Worm (Caenorhabditis elegans) whole organism, midembryonic: ENCODE results near the gene Y76A2B.4.

ENCODE experiments used
- T22C8.4 ChIP-seq: fragments of 200-800 bp; sonication (Bioruptor generic); IDR thresholded peaks from 2 replicates; pipeline ENCODE4 v1.3.6; 2022; ENCODE audit warnings: missing genetic modification characterization, missing compliant biosample characterization
- cog-1 ChIP-seq: sonication (generic microtip); optimal IDR thresholded peaks from 2 replicates; lab custom pipeline; 2016; ENCODE audit warnings: missing genetic modification characterization, missing compliant biosample characterization
- flt-1 ChIP-seq: fragments of 200-800 bp; sonication (Bioruptor generic); IDR thresholded peaks from 2 replicates; pipeline ENCODE4 v1.3.6; 2022; ENCODE audit warnings: missing genetic modification characterization, missing compliant biosample characterization
- klf-2 ChIP-seq: fragments of 200-800 bp; sonication (Bioruptor generic); conservative IDR thresholded peaks from 2 replicates; pipeline ENCODE4 v1.3.6; 2022; ENCODE audit warnings: missing genetic modification reagents, missing genetic modification characterization, missing compliant biosample characterization
- med-1 ChIP-seq: sonication (generic microtip); optimal IDR thresholded peaks from 2 replicates; lab custom pipeline; 2017; ENCODE audit warnings: missing genetic modification characterization, mild to moderate bottlenecking, missing compliant biosample characterization, antibody characterized with exemption, missing genetic modification reagents; ENCODE audit not compliant: insufficient read depth
- ref-1 ChIP-seq: fragments of 200-800 bp; sonication (Bioruptor generic); conservative IDR thresholded peaks from 2 replicates; pipeline ENCODE4 v1.3.6; 2022; ENCODE audit warnings: missing genetic modification reagents, missing genetic modification characterization, missing compliant biosample characterization
- tab-1 ChIP-seq: fragments of 200-800 bp; sonication (Bioruptor generic); IDR thresholded peaks from 2 replicates; pipeline ENCODE4 v1.3.6; 2022; ENCODE audit warnings: missing genetic modification characterization, missing compliant biosample characterization
- ztf-23 ChIP-seq: fragments of 200-800 bp; sonication (Bioruptor generic); IDR thresholded peaks from 2 replicates; pipeline ENCODE4 v1.3.6; 2022; ENCODE audit warnings: missing genetic modification reagents, missing genetic modification characterization, missing compliant biosample characterization
- ztf-29 ChIP-seq: fragments of 200-800 bp; sonication (Bioruptor generic); IDR thresholded peaks from 2 replicates; pipeline ENCODE4 v1.3.6; 2022; ENCODE audit warnings: missing genetic modification reagents, missing genetic modification characterization, missing compliant biosample characterization

Gene Y76A2B.4

DNA sequence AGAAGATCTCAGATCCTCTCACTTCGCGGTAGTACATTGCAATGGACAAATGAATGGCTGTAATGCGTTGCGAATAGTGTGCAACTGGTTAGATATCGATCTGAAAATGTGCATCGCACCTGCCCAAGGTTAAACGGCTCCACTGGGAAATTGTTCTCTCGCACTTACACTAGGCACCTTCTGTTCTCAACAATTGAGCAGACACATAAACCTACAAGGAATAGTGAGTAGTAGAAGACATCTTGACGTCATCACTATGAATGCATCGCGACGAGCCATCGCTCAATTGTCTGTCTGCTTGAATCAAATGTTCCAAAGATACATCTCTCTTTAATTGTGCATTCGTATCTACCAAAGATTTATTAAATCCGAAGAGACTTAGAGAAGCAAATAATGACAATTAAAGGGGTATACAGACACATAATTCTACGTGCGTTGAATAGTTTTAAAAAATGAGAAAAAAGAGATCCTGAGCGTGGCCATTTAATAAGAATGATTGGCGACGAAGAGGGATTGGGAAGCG, 16.5 kb upstream of the Y76A2B.4 start, which contains the start of gene T05D4.2:
TSS of gene T05D4.2 (minus strand) at position 83 of the 523 bp plus-strand sequence.
- no peak for TF ChIP-seq cog-1 (tag; lab: Kevin White, UChicago)
- TF ChIP-seq flt-1 (GFP tag; lab: Robert Waterston, UW), result no peak
- no peak for TF ChIP-seq klf-2 (GFP tag; lab: Robert Waterston, UW)
- TF ChIP-seq ztf-29 (GFP tag; lab: Robert Waterston, UW), result no peak
- TF ChIP-seq ref-1 (GFP tag; lab: Robert Waterston, UW), result no peak
- no peak for TF ChIP-seq ztf-23 (GFP tag; lab: Robert Waterston, UW)
- TF ChIP-seq T22C8.4, result no peak
- no peak for TF ChIP-seq tab-1 (GFP tag; lab: Robert Waterston, UW)
- no peak for TF ChIP-seq med-1 (GFP tag; lab: Kevin White, UChicago)

DNA sequence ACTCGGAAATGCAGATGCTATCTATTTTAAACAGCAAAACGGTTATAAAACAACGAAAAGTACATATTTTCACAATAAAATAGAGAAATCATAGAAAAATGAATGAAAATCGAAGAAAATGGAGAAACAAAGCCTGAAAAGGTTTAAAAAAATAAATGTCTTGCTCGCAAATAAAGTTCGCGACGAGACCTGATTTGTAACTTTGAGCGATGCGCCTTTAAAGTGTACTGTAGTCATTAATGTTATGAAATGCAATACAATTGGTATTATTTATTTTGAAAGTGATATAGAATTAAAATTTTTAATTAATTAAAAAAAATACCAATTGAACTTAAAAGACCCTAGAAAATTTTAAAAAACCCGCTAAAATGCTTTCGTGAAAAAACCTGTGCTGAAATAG, 14.7 kb upstream of the Y76A2B.4 start:
- no peak for TF ChIP-seq ztf-23 (GFP tag; lab: Robert Waterston, UW)
- no peak for TF ChIP-seq med-1 (GFP tag; lab: Kevin White, UChicago)
- TF ChIP-seq flt-1 (GFP tag; lab: Robert Waterston, UW), result no peak
- TF ChIP-seq T22C8.4, result no peak
- no peak for TF ChIP-seq tab-1 (GFP tag; lab: Robert Waterston, UW)
- TF ChIP-seq ref-1 (GFP tag; lab: Robert Waterston, UW), result no peak
- no peak for TF ChIP-seq ztf-29 (GFP tag; lab: Robert Waterston, UW)
- TF ChIP-seq klf-2 (GFP tag; lab: Robert Waterston, UW), result no peak
- no peak for TF ChIP-seq cog-1 (tag; lab: Kevin White, UChicago)

- TF ChIP-seq klf-2 (GFP tag; lab: Robert Waterston, UW) (no peak), ref-1 (GFP tag; lab: Robert Waterston, UW) (no peak)
Observed at ce11 chrIII:13560715-13561114, 14.1 kb upstream of the Y76A2B.4 start.

- TF ChIP-seq ztf-23 (GFP tag; lab: Robert Waterston, UW) (no peak), cog-1 (tag; lab: Kevin White, UChicago) (no peak), tab-1 (GFP tag; lab: Robert Waterston, UW) (no peak), T22C8.4 (no peak), med-1 (GFP tag; lab: Kevin White, UChicago) (no peak), klf-2 (GFP tag; lab: Robert Waterston, UW) (no peak), ztf-29 (GFP tag; lab: Robert Waterston, UW) (no peak), flt-1 (GFP tag; lab: Robert Waterston, UW) (no peak), ref-1 (GFP tag; lab: Robert Waterston, UW) (no peak)
Observed at ce11 chrIII:13556039-13556438, 9.5 kb upstream of the Y76A2B.4 start.

ce11 chrIII:13555234-13555633, 8.7 kb upstream of the Y76A2B.4 start, which contains the start of gene scav-2:
TSS of gene scav-2 (minus strand) at chrIII:13555334.
- TF ChIP-seq ztf-23 (GFP tag; lab: Robert Waterston, UW), result no peak
- TF ChIP-seq T22C8.4, result no peak
- no peak for TF ChIP-seq ref-1 (GFP tag; lab: Robert Waterston, UW)
- TF ChIP-seq flt-1 (GFP tag; lab: Robert Waterston, UW), result no peak
- no peak for TF ChIP-seq ztf-29 (GFP tag; lab: Robert Waterston, UW)
- no peak for TF ChIP-seq med-1 (GFP tag; lab: Kevin White, UChicago)
- no peak for TF ChIP-seq cog-1 (tag; lab: Kevin White, UChicago)
- TF ChIP-seq klf-2 (GFP tag; lab: Robert Waterston, UW), result no peak
- TF ChIP-seq tab-1 (GFP tag; lab: Robert Waterston, UW), result no peak

DNA sequence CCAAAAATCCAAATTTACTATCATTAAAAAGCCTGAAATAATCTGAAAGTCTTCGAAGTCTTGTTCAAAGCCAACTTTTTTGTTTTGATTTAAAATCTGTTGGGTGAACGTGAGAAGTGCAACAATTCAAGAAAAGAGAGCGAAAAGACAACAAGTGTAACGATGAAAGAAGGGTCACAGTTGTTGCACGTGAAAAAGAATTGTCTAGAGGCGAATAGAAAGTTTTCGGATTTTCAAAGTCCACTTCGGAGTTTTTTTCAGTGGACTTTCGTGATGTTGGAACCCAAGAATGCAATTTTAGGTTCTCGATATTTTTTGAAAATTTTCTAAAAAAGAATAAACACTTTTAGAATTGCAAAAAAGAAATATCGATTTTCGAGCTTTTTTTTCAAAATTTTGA, 3.4 kb upstream of the Y76A2B.4 start:
- TF ChIP-seq ztf-29 (GFP tag; lab: Robert Waterston, UW) (no peak), flt-1 (GFP tag; lab: Robert Waterston, UW) (no peak), klf-2 (GFP tag; lab: Robert Waterston, UW) (no peak), T22C8.4 (no peak), cog-1 (tag; lab: Kevin White, UChicago) (no peak), med-1 (GFP tag; lab: Kevin White, UChicago) (no peak), ref-1 (GFP tag; lab: Robert Waterston, UW) (no peak), ztf-23 (GFP tag; lab: Robert Waterston, UW) (no peak), tab-1 (GFP tag; lab: Robert Waterston, UW) (no peak)

DNA sequence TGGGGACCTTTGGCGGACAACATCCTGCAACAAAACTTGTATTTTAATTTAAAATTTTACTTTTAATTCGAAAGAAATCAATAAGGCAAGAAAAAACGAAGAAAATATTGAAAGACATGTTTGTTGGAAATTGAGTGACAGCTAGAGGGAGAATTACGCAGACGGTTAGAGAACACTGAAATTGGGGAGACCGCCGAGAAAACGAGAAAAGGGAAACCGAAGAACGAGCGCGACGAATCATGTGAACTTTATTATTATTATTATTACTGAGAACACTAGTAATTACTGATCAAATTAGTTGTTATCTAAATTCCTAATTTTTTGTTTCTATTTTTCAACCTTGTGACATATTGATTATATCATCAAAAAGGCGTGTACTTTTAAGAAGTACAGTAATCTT, 2.4 kb upstream of the Y76A2B.4 start, which contains the start of gene mmad-1:
TSS of gene mmad-1 (minus strand) at position 24 of the 400 bp plus-strand sequence.
- TF ChIP-seq ztf-29 (GFP tag; lab: Robert Waterston, UW) (no peak), cog-1 (tag; lab: Kevin White, UChicago) (peak; percentile 4), med-1 (GFP tag; lab: Kevin White, UChicago) (no peak)

DNA sequence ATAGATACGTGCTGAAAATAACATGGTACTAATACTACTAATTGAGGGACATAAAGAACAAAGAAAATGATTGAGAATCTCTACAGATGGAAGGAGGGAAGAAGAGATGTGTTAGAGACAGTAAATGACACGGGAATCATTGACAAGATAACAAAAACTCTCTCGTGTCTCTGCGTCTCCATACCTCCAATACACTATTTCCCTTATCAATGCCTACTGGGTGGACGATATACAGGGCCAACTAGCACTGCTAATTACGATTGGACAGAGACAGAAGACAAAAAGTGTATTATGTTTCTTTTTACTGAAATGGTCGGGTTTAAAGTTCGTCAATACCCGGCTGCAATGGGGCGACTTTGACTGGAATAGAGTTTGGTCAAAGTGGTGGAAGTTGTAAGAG, 2.0 kb downstream of the Y76A2B.4 start:
- no peak for TF ChIP-seq ztf-23 (GFP tag; lab: Robert Waterston, UW)
- TF ChIP-seq flt-1 (GFP tag; lab: Robert Waterston, UW), result no peak
- TF ChIP-seq ztf-29 (GFP tag; lab: Robert Waterston, UW), result no peak
- no peak for TF ChIP-seq tab-1 (GFP tag; lab: Robert Waterston, UW)
- TF ChIP-seq T22C8.4, result no peak
- no peak for TF ChIP-seq ref-1 (GFP tag; lab: Robert Waterston, UW)

- no peak for TF ChIP-seq ref-1 (GFP tag; lab: Robert Waterston, UW)
- TF ChIP-seq ztf-23 (GFP tag; lab: Robert Waterston, UW), result no peak
- no peak for TF ChIP-seq T22C8.4
- TF ChIP-seq tab-1 (GFP tag; lab: Robert Waterston, UW), result no peak
- TF ChIP-seq cog-1 (tag; lab: Kevin White, UChicago), result no peak
- no peak for TF ChIP-seq ztf-29 (GFP tag; lab: Robert Waterston, UW)
- no peak for TF ChIP-seq klf-2 (GFP tag; lab: Robert Waterston, UW)
- no peak for TF ChIP-seq med-1 (GFP tag; lab: Kevin White, UChicago)
- TF ChIP-seq flt-1 (GFP tag; lab: Robert Waterston, UW), result no peak
Observed at ce11 chrIII:13543434-13543833, 3.1 kb downstream of the Y76A2B.4 start, which contains the start of gene acs-5. TSS of gene acs-5 (minus strand) at chrIII:13543534.
